Fruit fly (Drosophila melanogaster) whole organism, wandering third instar larva: Measurements from ENCODE around the gene CG16790.
A peak's percentile ranks its signal among the peaks of the same experiment; 100 is the strongest.

Experiments used
- CG9705 ChIP-seq: fragments of 200-800 bp; sonication (Bioruptor generic); optimal IDR thresholded peaks from 2 replicates; lab custom pipeline; 2018; ENCODE audit warnings: missing biosample characterization, mild to moderate bottlenecking, missing genetic modification characterization
- Jra ChIP-seq: sonication (Bioruptor generic); optimal IDR thresholded peaks from 2 replicates; lab custom pipeline; 2016; ENCODE audit warnings: missing biosample characterization, missing genetic modification characterization
- Myc ChIP-seq: fragments of >200 bp; optimal IDR thresholded peaks from 2 replicates; lab custom pipeline; 2017
- OdsH ChIP-seq: fragments of 200-800 bp; sonication (Bioruptor generic); optimal IDR thresholded peaks from 2 replicates; lab custom pipeline; 2016; ENCODE audit warnings: missing biosample characterization, mild to moderate bottlenecking, missing genetic modification characterization
- Rel ChIP-seq, 2 experiments: fragments of 200-800 bp; sonication (Bioruptor generic) in 1 of 2; optimal IDR thresholded peaks; 2 replicates in 1 of 2; 3 replicates in 1 of 2; lab custom pipeline; 2016 to 2019; ENCODE audit warnings: mild to moderate bottlenecking in 2 of 2, missing biosample characterization in 2 of 2, missing genetic modification characterization in 2 of 2, moderate library complexity in 1 of 2
- br ChIP-seq: fragments of 200-800 bp; sonication (Bioruptor generic); optimal IDR thresholded peaks from 2 replicates; lab custom pipeline; 2016; ENCODE audit warnings: missing biosample characterization, missing genetic modification characterization
- lola ChIP-seq: fragments of >200 bp; optimal IDR thresholded peaks from 2 replicates; lab custom pipeline; 2017; ENCODE audit warnings: missing biosample characterization, missing genetic modification characterization

DNA sequence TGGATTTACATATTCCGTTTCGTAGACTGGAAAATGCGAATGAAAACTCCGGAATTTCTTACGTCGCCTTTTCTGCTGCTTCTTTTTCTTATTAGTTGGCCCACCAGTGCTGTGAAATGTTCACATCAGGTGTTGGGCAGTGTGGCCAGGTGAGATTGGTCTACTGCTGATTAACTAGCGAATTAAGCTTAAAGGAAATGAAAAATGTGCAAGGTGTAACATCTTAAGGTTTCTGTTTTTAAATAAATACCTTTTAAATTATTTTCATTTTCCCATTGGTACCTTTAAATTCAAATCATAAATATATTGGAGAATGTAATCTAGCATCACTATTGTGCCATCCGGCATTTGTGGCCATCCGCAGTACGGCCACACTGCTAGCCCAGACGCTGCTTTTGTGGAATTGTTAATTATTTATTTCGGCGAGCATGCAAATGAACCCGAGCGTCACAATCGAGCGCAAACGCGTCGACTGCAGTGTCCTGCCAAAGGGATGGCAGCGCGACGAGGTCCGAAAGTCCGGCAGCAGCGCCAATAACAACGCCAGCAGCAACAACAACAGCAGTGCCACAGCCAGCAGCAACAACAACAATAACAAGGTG, 10.5 kb downstream of the CG16790 start, which contains the start of the genes AP-1mu and MBD-like:
- TF ChIP-seq Rel (GFP tag; optimal IDR thresholded peaks at IDR 0.05; lab: Kevin White, UChicago) (no peak), Rel (tag; optimal IDR thresholded peaks at IDR 0.05; lab: Kevin White, UChicago) (peak; percentile 50), Myc (lab: Kevin White, UChicago) (peak; percentile 67), Jra (GFP tag; lab: Kevin White, UChicago) (peak; percentile 73), CG9705 (peak; percentile 61), OdsH (GFP tag; lab: Kevin White, UChicago) (peak; percentile 57), lola (GFP tag; lab: Kevin White, UChicago) (no peak), br (no peak)
